Fruit fly (Drosophila melanogaster) whole organism, adult: Measurements from ENCODE around the gene Ir68a.

ENCODE experiments used
- CG33017 ChIP-seq: fragments of 200-800 bp; sonication (Bioruptor generic); optimal IDR thresholded peaks from 2 replicates; lab custom pipeline; 2018; ENCODE audit warnings: missing biosample characterization, mild to moderate bottlenecking, missing genetic modification characterization, moderate library complexity
- bab1 ChIP-seq: fragments of 200-800 bp; sonication (Bioruptor generic); optimal IDR thresholded peaks from 3 replicates; lab custom pipeline; 2019; ENCODE audit warnings: missing biosample characterization, mild to moderate bottlenecking, missing genetic modification characterization, moderate library complexity
- tj ChIP-seq: fragments of 200-800 bp; sonication (Bioruptor generic); optimal IDR thresholded peaks from 3 replicates; lab custom pipeline; 2017; ENCODE audit warnings: missing biosample characterization, mild to moderate bottlenecking, missing genetic modification characterization, moderate library complexity

- TF ChIP-seq CG33017 (tag; lab: Kevin White, UChicago) (no peak), bab1 (GFP tag; lab: Kevin White, UChicago) (no peak), tj (peak; percentile 74)
Measured at dm6 chr3L:11183965-11184364, 52.1 kb downstream of the Ir68a start.
